Worm (Caenorhabditis elegans) whole organism, midembryonic: ENCODE results near the gene prx-13.

Experiments
- T22C8.4 ChIP-seq: fragments of 200-800 bp; sonication (Bioruptor generic); IDR thresholded peaks from 2 replicates; pipeline ENCODE4 v1.3.6; 2022; ENCODE audit warnings: missing genetic modification characterization, missing compliant biosample characterization
- cog-1 ChIP-seq: sonication (generic microtip); optimal IDR thresholded peaks from 2 replicates; lab custom pipeline; 2016; ENCODE audit warnings: missing genetic modification characterization, missing compliant biosample characterization
- flt-1 ChIP-seq: fragments of 200-800 bp; sonication (Bioruptor generic); IDR thresholded peaks from 2 replicates; pipeline ENCODE4 v1.3.6; 2022; ENCODE audit warnings: missing genetic modification characterization, missing compliant biosample characterization
- klf-2 ChIP-seq: fragments of 200-800 bp; sonication (Bioruptor generic); conservative IDR thresholded peaks from 2 replicates; pipeline ENCODE4 v1.3.6; 2022; ENCODE audit warnings: missing genetic modification reagents, missing genetic modification characterization, missing compliant biosample characterization
- med-1 ChIP-seq: sonication (generic microtip); optimal IDR thresholded peaks from 2 replicates; lab custom pipeline; 2017; ENCODE audit warnings: missing genetic modification characterization, mild to moderate bottlenecking, missing compliant biosample characterization, antibody characterized with exemption, missing genetic modification reagents; ENCODE audit not compliant: insufficient read depth
- tab-1 ChIP-seq: fragments of 200-800 bp; sonication (Bioruptor generic); IDR thresholded peaks from 2 replicates; pipeline ENCODE4 v1.3.6; 2022; ENCODE audit warnings: missing genetic modification characterization, missing compliant biosample characterization
- ztf-23 ChIP-seq: fragments of 200-800 bp; sonication (Bioruptor generic); IDR thresholded peaks from 2 replicates; pipeline ENCODE4 v1.3.6; 2022; ENCODE audit warnings: missing genetic modification reagents, missing genetic modification characterization, missing compliant biosample characterization
- ztf-29 ChIP-seq: fragments of 200-800 bp; sonication (Bioruptor generic); IDR thresholded peaks from 2 replicates; pipeline ENCODE4 v1.3.6; 2022; ENCODE audit warnings: missing genetic modification reagents, missing genetic modification characterization, missing compliant biosample characterization

- no peak for TF ChIP-seq klf-2
- TF ChIP-seq cog-1 (tag; lab: Kevin White, UChicago): no peak
- TF ChIP-seq tab-1 (GFP tag; lab: Robert Waterston, UW): no peak
- TF ChIP-seq T22C8.4: no peak
- no peak for TF ChIP-seq flt-1 (GFP tag; lab: Robert Waterston, UW)
- no peak for TF ChIP-seq ztf-29 (GFP tag; lab: Robert Waterston, UW)
- TF ChIP-seq med-1 (GFP tag; lab: Kevin White, UChicago): no peak
- TF ChIP-seq ztf-23 (GFP tag; lab: Robert Waterston, UW): no peak
These were observed 38.2 kb upstream of the prx-13 start, which contains the start of gene C30G12.2 for ce11 chrII:7289923-7290476.
